Fruit fly (Drosophila melanogaster) whole organism, embryonic: ENCODE results near the gene CG10663.
A peak's percentile ranks its signal among the peaks of the same experiment; 100 is the strongest.

ENCODE experiments used
- Atf-2 ChIP-seq: fragments of 200-800 bp; sonication (Bioruptor generic); optimal IDR thresholded peaks from 2 replicates; lab custom pipeline; 2016; ENCODE audit warnings: missing biosample characterization, missing genetic modification characterization
- B-H1 ChIP-seq: fragments of 200-800 bp; sonication (Bioruptor generic); IDR thresholded peaks from 3 replicates; pipeline ENCODE4 v1.3.6; 2022; ENCODE audit warnings: missing biosample characterization, missing genetic modification characterization
- BEAF-32 ChIP-seq: fragments of 200-800 bp; sonication (Bioruptor generic); optimal IDR thresholded peaks from 3 replicates; lab custom pipeline; 2017; ENCODE audit warnings: missing biosample characterization, missing genetic modification characterization, mild to moderate bottlenecking, moderate library complexity, missing genetic modification reagents
- Bteb2 ChIP-seq: fragments of 200-800 bp; sonication (Bioruptor generic); optimal IDR thresholded peaks from 2 replicates; lab custom pipeline; 2016; ENCODE audit warnings: missing biosample characterization, missing genetic modification characterization
- CG10366 ChIP-seq: fragments of 200-800 bp; sonication (Bioruptor generic); IDR thresholded peaks from 2 replicates; pipeline ENCODE4 v1.3.6; 2022; ENCODE audit warnings: missing biosample characterization, missing genetic modification characterization
- CG10959 ChIP-seq: fragments of 200-800 bp; sonication (Bioruptor generic); IDR thresholded peaks from 2 replicates; pipeline ENCODE4 v1.3.6; 2022; ENCODE audit warnings: missing biosample characterization, missing genetic modification characterization
- CG10979 ChIP-seq: fragments of 200-800 bp; sonication (Bioruptor generic); optimal IDR thresholded peaks from 2 replicates; lab custom pipeline; 2018; ENCODE audit warnings: missing biosample characterization, mild to moderate bottlenecking, missing genetic modification characterization, moderate library complexity
- CG11560 ChIP-seq: fragments of 200-800 bp; sonication (Bioruptor generic); IDR thresholded peaks from 3 replicates; pipeline ENCODE4 v1.3.6; 2022; ENCODE audit warnings: missing biosample characterization, missing genetic modification characterization
- CG12659 ChIP-seq: fragments of 200-800 bp; sonication (Bioruptor generic); optimal IDR thresholded peaks from 3 replicates; lab custom pipeline; 2017; ENCODE audit warnings: mild to moderate bottlenecking, missing biosample characterization, missing genetic modification reagents, missing genetic modification characterization
- CG14710 ChIP-seq: fragments of 200-800 bp; sonication (Bioruptor generic); optimal IDR thresholded peaks from 3 replicates; lab custom pipeline; 2019; ENCODE audit warnings: missing biosample characterization, mild to moderate bottlenecking, missing genetic modification characterization, moderate library complexity
- CG15479 ChIP-seq: fragments of 200-800 bp; sonication (Bioruptor generic); optimal IDR thresholded peaks from 3 replicates; lab custom pipeline; 2019; ENCODE audit warnings: missing biosample characterization, mild to moderate bottlenecking, missing genetic modification characterization, moderate library complexity
- CG15601 ChIP-seq: fragments of 200-800 bp; sonication (Bioruptor generic); optimal IDR thresholded peaks from 3 replicates; lab custom pipeline; 2019; ENCODE audit warnings: missing biosample characterization, mild to moderate bottlenecking, missing genetic modification characterization, moderate library complexity
- CG17359 ChIP-seq: fragments of 200-800 bp; sonication (Bioruptor generic); optimal IDR thresholded peaks from 3 replicates; lab custom pipeline; 2018; ENCODE audit warnings: missing biosample characterization, mild to moderate bottlenecking, missing genetic modification characterization, moderate library complexity
- CG17385 ChIP-seq: fragments of 200-800 bp; sonication (Bioruptor generic); optimal IDR thresholded peaks from 3 replicates; lab custom pipeline; 2018; ENCODE audit warnings: missing biosample characterization, mild to moderate bottlenecking, missing genetic modification characterization
- CG2875 ChIP-seq: fragments of 200-800 bp; sonication (Bioruptor generic); optimal IDR thresholded peaks from 2 replicates; lab custom pipeline; 2017; ENCODE audit warnings: missing biosample characterization, mild to moderate bottlenecking, missing genetic modification characterization, missing genetic modification reagents
- CG30403 ChIP-seq: fragments of 200-800 bp; sonication (Bioruptor generic); optimal IDR thresholded peaks from 3 replicates; lab custom pipeline; 2016; ENCODE audit warnings: missing biosample characterization, missing genetic modification characterization
- CG30431 ChIP-seq: fragments of 200-800 bp; sonication (Bioruptor generic); optimal IDR thresholded peaks from 2 replicates; lab custom pipeline; 2017; ENCODE audit warnings: missing biosample characterization, missing genetic modification characterization
- CG3838 ChIP-seq: fragments of 200-800 bp; sonication (Bioruptor generic); optimal IDR thresholded peaks from 3 replicates; lab custom pipeline; 2016; ENCODE audit warnings: missing biosample characterization, missing genetic modification characterization
- CG43689 ChIP-seq: fragments of 200-800 bp; sonication (Bioruptor generic); IDR thresholded peaks from 2 replicates; pipeline ENCODE4 v1.3.6; 2022; ENCODE audit warnings: missing biosample characterization, missing genetic modification characterization
- CG4820 ChIP-seq: fragments of 200-800 bp; sonication (Bioruptor generic); optimal IDR thresholded peaks from 3 replicates; lab custom pipeline; 2016; ENCODE audit warnings: missing biosample characterization, missing genetic modification characterization
- CG7372 ChIP-seq: fragments of 200-800 bp; sonication (Bioruptor generic); IDR thresholded peaks from 2 replicates; pipeline ENCODE4 v1.3.6; 2022; ENCODE audit warnings: missing biosample characterization, missing genetic modification characterization
- CG8290 ChIP-seq, 3 experiments: fragments of 200-800 bp; sonication (Bioruptor generic); optimal IDR thresholded peaks; 2 replicates each; lab custom pipeline; 2016 to 2019; ENCODE audit warnings: missing biosample characterization in 3 of 3, missing genetic modification characterization in 3 of 3, mild to moderate bottlenecking in 2 of 3, moderate library complexity in 1 of 3
- CG8388 ChIP-seq: fragments of 200-800 bp; sonication (Bioruptor generic); optimal IDR thresholded peaks from 2 replicates; lab custom pipeline; 2019; ENCODE audit warnings: missing biosample characterization, mild to moderate bottlenecking, missing genetic modification characterization, moderate library complexity
- CG8765 ChIP-seq: fragments of 200-800 bp; sonication (Bioruptor generic); IDR thresholded peaks from 2 replicates; pipeline ENCODE4 v1.3.6; 2022; ENCODE audit warnings: missing biosample characterization, missing genetic modification characterization
- Dip3 ChIP-seq: fragments of 200-800 bp; sonication (Bioruptor generic); optimal IDR thresholded peaks from 3 replicates; lab custom pipeline; 2016; ENCODE audit warnings: missing biosample characterization, missing genetic modification characterization
- Dll ChIP-seq: fragments of 200-800 bp; sonication (Bioruptor generic); IDR thresholded peaks from 4 replicates; pipeline ENCODE4 v1.3.6; 2022; ENCODE audit warnings: missing biosample characterization, missing genetic modification characterization; ENCODE audit not compliant: partially characterized antibody
- Drgx ChIP-seq: fragments of 200-800 bp; sonication (Bioruptor generic); IDR thresholded peaks from 2 replicates; pipeline ENCODE4 v1.3.6; 2022; ENCODE audit warnings: missing biosample characterization, missing genetic modification characterization
- Hand ChIP-seq: fragments of 200-800 bp; sonication (Bioruptor generic); optimal IDR thresholded peaks from 2 replicates; lab custom pipeline; 2017; ENCODE audit warnings: mild to moderate bottlenecking, missing biosample characterization, missing genetic modification reagents, missing genetic modification characterization
- Hr51 ChIP-seq, 2 experiments: fragments of 200-800 bp; sonication (Bioruptor generic); optimal IDR thresholded peaks; 2 replicates in 1 of 2; 3 replicates in 1 of 2; lab custom pipeline; 2016 to 2018; ENCODE audit warnings: missing biosample characterization in 2 of 2, missing genetic modification characterization in 2 of 2, mild to moderate bottlenecking in 1 of 2, moderate library complexity in 1 of 2
- Lpt ChIP-seq: fragments of >200 bp; optimal IDR thresholded peaks from 2 replicates; lab custom pipeline; 2018; ENCODE audit warnings: missing biosample characterization, missing genetic modification characterization
- MTF-1 ChIP-seq: fragments of 200-800 bp; sonication (Bioruptor generic); optimal IDR thresholded peaks from 2 replicates; lab custom pipeline; 2018; ENCODE audit warnings: missing biosample characterization, mild to moderate bottlenecking, missing genetic modification characterization, borderline replicate concordance
- NFAT ChIP-seq: fragments of 200-800 bp; sonication (Bioruptor generic); IDR thresholded peaks from 2 replicates; pipeline ENCODE4 v1.3.6; 2022; ENCODE audit warnings: missing biosample characterization, missing genetic modification characterization
- Oaz ChIP-seq: fragments of 200-800 bp; sonication (Bioruptor generic); IDR thresholded peaks from 2 replicates; pipeline ENCODE4 v1.3.6; 2022; ENCODE audit warnings: missing biosample characterization, missing genetic modification characterization
- Six4 ChIP-seq: fragments of 200-800 bp; sonication (Bioruptor generic); optimal IDR thresholded peaks from 2 replicates; lab custom pipeline; 2016; ENCODE audit warnings: missing biosample characterization, missing genetic modification characterization
- Sry-β ChIP-seq: fragments of 200-800 bp; sonication (Bioruptor generic); optimal IDR thresholded peaks from 2 replicates; lab custom pipeline; 2018; ENCODE audit warnings: missing biosample characterization, mild to moderate bottlenecking, missing genetic modification characterization, moderate library complexity
- dpn ChIP-seq, 2 experiments: fragments of 200-800 bp; sonication (Bioruptor generic); optimal IDR thresholded peaks; 3 replicates each; lab custom pipeline; 2016; ENCODE audit warnings: missing biosample characterization in 2 of 2, missing genetic modification characterization in 2 of 2
- emc ChIP-seq: fragments of 200-800 bp; sonication (Bioruptor generic); optimal IDR thresholded peaks from 2 replicates; lab custom pipeline; 2016; ENCODE audit warnings: missing biosample characterization, missing genetic modification characterization
- eyg ChIP-seq: fragments of 200-800 bp; sonication (Bioruptor generic); optimal IDR thresholded peaks from 3 replicates; lab custom pipeline; 2016; ENCODE audit warnings: missing biosample characterization, missing genetic modification characterization
- fd102C ChIP-seq: fragments of 200-800 bp; sonication (Bioruptor generic); optimal IDR thresholded peaks from 2 replicates; lab custom pipeline; 2018; ENCODE audit warnings: missing biosample characterization, mild to moderate bottlenecking, missing genetic modification characterization, moderate library complexity
- hb ChIP-seq: fragments of 200-800 bp; sonication (Bioruptor generic); IDR thresholded peaks from 3 replicates; pipeline ENCODE4 v1.3.6; 2022; ENCODE audit warnings: missing biosample characterization, missing genetic modification characterization; ENCODE audit not compliant: partially characterized antibody
- hth ChIP-seq: fragments of >200 bp; optimal IDR thresholded peaks from 2 replicates; lab custom pipeline; 2017; ENCODE audit warnings: inconsistent platforms
- ind ChIP-seq: fragments of 200-800 bp; sonication (Bioruptor generic); optimal IDR thresholded peaks from 3 replicates; lab custom pipeline; 2016; ENCODE audit warnings: missing biosample characterization, missing genetic modification characterization
- mld ChIP-seq: fragments of 200-800 bp; sonication (Bioruptor generic); IDR thresholded peaks from 3 replicates; pipeline ENCODE4 v1.3.6; 2022; ENCODE audit warnings: missing biosample characterization, missing genetic modification characterization; ENCODE audit not compliant: partially characterized antibody
- oc ChIP-seq: fragments of 200-800 bp; sonication (Bioruptor generic); optimal IDR thresholded peaks from 2 replicates; lab custom pipeline; 2018; ENCODE audit warnings: missing biosample characterization, mild to moderate bottlenecking, missing genetic modification characterization, moderate library complexity
- odd ChIP-seq: fragments of 200-800 bp; sonication (Bioruptor generic); optimal IDR thresholded peaks from 2 replicates; lab custom pipeline; 2017; ENCODE audit warnings: missing biosample characterization, mild to moderate bottlenecking, missing genetic modification characterization
- onecut ChIP-seq: fragments of 200-800 bp; sonication (Bioruptor generic); IDR thresholded peaks from 2 replicates; pipeline ENCODE4 v1.3.6; 2022; ENCODE audit warnings: missing biosample characterization, missing genetic modification characterization
- seq ChIP-seq: fragments of 200-800 bp; sonication (Bioruptor generic); IDR thresholded peaks from 2 replicates; pipeline ENCODE4 v1.3.6; 2022; ENCODE audit warnings: missing biosample characterization, missing genetic modification characterization
- slp2 ChIP-seq: fragments of 200-800 bp; sonication (Bioruptor generic); optimal IDR thresholded peaks from 2 replicates; lab custom pipeline; 2016; ENCODE audit warnings: missing biosample characterization, missing genetic modification characterization
- tio ChIP-seq: fragments of 200-800 bp; sonication (Bioruptor generic); optimal IDR thresholded peaks from 2 replicates; lab custom pipeline; 2017; ENCODE audit warnings: missing biosample characterization, missing genetic modification characterization, inconsistent platforms
- unc-4 ChIP-seq: fragments of 200-800 bp; sonication (Bioruptor generic); IDR thresholded peaks from 2 replicates; pipeline ENCODE4 v1.3.6; 2022; ENCODE audit warnings: missing biosample characterization, missing genetic modification characterization; ENCODE audit not compliant: partially characterized antibody

The CG10663 gene

DNA sequence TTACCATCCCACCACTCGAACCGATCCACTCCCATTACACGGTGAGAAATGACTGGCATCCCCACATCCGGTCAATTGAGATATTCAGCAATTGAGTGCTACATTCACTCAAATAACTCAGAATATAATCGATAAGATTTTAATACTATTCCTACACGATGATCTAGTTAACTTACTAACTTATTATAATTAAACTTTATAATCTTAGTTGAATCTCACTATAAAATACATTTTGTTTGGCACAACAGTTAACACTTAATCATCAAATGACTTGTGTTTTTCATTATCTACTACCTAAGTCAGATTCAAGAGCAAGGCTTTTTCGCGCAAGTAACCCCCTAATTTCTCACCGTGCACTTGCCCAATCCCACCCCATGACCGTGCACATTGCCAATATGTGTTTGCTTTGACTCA, 10.5 kb upstream of the CG10663 start (continued):
- no peak for TF ChIP-seq Lpt (GFP tag; lab: Kevin White, UChicago)
- no peak for TF ChIP-seq Sry-β (GFP tag; lab: Kevin White, UChicago)
- TF ChIP-seq Drgx, result peak; percentile 59
- TF ChIP-seq tio, result peak; percentile 26
- no peak for TF ChIP-seq CG3838 (GFP tag; lab: Kevin White, UChicago)
- TF ChIP-seq CG11560 (tag; lab: Robert Waterston, UW), result 0 out of 3 replicates have a peak, but pooled peaks have one; percentile 30
- TF ChIP-seq CG10979, result peak; percentile 54
- no peak for TF ChIP-seq MTF-1 (GFP tag; lab: Kevin White, UChicago)
- no peak for TF ChIP-seq Bteb2 (GFP tag; lab: Kevin White, UChicago)
- no peak for TF ChIP-seq B-H1
- TF ChIP-seq unc-4, result no peak
- no peak for TF ChIP-seq emc (GFP tag; lab: Kevin White, UChicago)
- no peak for TF ChIP-seq CG10959 (GFP tag; lab: Robert Waterston, UW)
- TF ChIP-seq dpn (GFP tag; optimal IDR thresholded peaks at IDR 0.05; lab: Kevin White, UChicago), result peak in 1 of 2 experiments; percentile 3
- TF ChIP-seq Oaz (GFP tag; lab: Robert Waterston, UW), result no peak
- TF ChIP-seq CG2875 (GFP tag; lab: Kevin White, UChicago), result peak; percentile 39
- no peak for TF ChIP-seq seq
- peak; percentile 24 for TF ChIP-seq CG14710 (tag; lab: Kevin White, UChicago)
- TF ChIP-seq CG4820, result peak; percentile 30
- no peak for TF ChIP-seq CG15479 (GFP tag; lab: Kevin White, UChicago)
- TF ChIP-seq odd (GFP tag; lab: Kevin White, UChicago), result peak; percentile 34
- TF ChIP-seq oc, result peak; percentile 19
- no peak for TF ChIP-seq CG8290 (GFP tag; optimal IDR thresholded peaks at IDR 0.05; lab: Kevin White, UChicago)
- no peak for TF ChIP-seq CG8290 (tag; optimal IDR thresholded peaks at IDR 0.05; lab: Kevin White, UChicago)
- TF ChIP-seq CG8765 (GFP tag; lab: Robert Waterston, UW), result no peak
- TF ChIP-seq Dip3, result no peak
- peak in 1 of 2 experiments; percentile 58 for TF ChIP-seq Hr51 (GFP tag; optimal IDR thresholded peaks at IDR 0.05; lab: Kevin White, UChicago)
- peak; percentile 48 for TF ChIP-seq CG8388 (GFP tag; lab: Kevin White, UChicago)
- peak; percentile 25 for TF ChIP-seq CG30431
- TF ChIP-seq Dll (GFP tag; lab: Robert Waterston, UW), result no peak
- no peak for TF ChIP-seq hth (lab: Kevin White, UChicago)
- TF ChIP-seq CG12659 (GFP tag; lab: Kevin White, UChicago), result peak; percentile 39
- TF ChIP-seq Hand, result no peak
- no peak for TF ChIP-seq hb (GFP tag; lab: Robert Waterston, UW)
- TF ChIP-seq CG7372 (GFP tag; lab: Robert Waterston, UW), result no peak
- no peak for TF ChIP-seq CG43689 (GFP tag; lab: Robert Waterston, UW)
- no peak for TF ChIP-seq BEAF-32 (GFP tag; lab: Kevin White, UChicago)
- TF ChIP-seq CG10366, result no peak
- no peak for TF ChIP-seq mld (GFP tag; lab: Robert Waterston, UW)
- TF ChIP-seq ind (GFP tag; lab: Kevin White, UChicago), result peak; percentile 37
- TF ChIP-seq onecut, result peak; percentile 39
- no peak for TF ChIP-seq eyg (GFP tag; lab: Kevin White, UChicago)
- TF ChIP-seq slp2 (GFP tag; lab: Kevin White, UChicago), result peak; percentile 1
- peak; percentile 42 for TF ChIP-seq CG17359 (tag; lab: Kevin White, UChicago)
- no peak for TF ChIP-seq CG15601 (tag; lab: Kevin White, UChicago)
- peak; percentile 63 for TF ChIP-seq CG30403 (GFP tag; lab: Kevin White, UChicago)
- TF ChIP-seq NFAT (GFP tag; lab: Robert Waterston, UW), result no peak
- TF ChIP-seq Six4, result no peak
- peak; percentile 55 for TF ChIP-seq CG17385 (GFP tag; lab: Kevin White, UChicago)
- TF ChIP-seq Atf-2, result peak; percentile 1
- TF ChIP-seq fd102C (GFP tag; lab: Kevin White, UChicago), result no peak
